Worm (Caenorhabditis elegans) whole organism, midembryonic: Measurements from ENCODE around the gene F21C10.7.

Experiments used
- T22C8.4 ChIP-seq: fragments of 200-800 bp; sonication (Bioruptor generic); IDR thresholded peaks from 2 replicates; pipeline ENCODE4 v1.3.6; 2022; ENCODE audit warnings: missing genetic modification characterization, missing compliant biosample characterization
- cog-1 ChIP-seq: sonication (generic microtip); optimal IDR thresholded peaks from 2 replicates; lab custom pipeline; 2016; ENCODE audit warnings: missing genetic modification characterization, missing compliant biosample characterization
- flt-1 ChIP-seq: fragments of 200-800 bp; sonication (Bioruptor generic); IDR thresholded peaks from 2 replicates; pipeline ENCODE4 v1.3.6; 2022; ENCODE audit warnings: missing genetic modification characterization, missing compliant biosample characterization
- klf-2 ChIP-seq: fragments of 200-800 bp; sonication (Bioruptor generic); conservative IDR thresholded peaks from 2 replicates; pipeline ENCODE4 v1.3.6; 2022; ENCODE audit warnings: missing genetic modification reagents, missing genetic modification characterization, missing compliant biosample characterization
- med-1 ChIP-seq: sonication (generic microtip); optimal IDR thresholded peaks from 2 replicates; lab custom pipeline; 2017; ENCODE audit warnings: missing genetic modification characterization, mild to moderate bottlenecking, missing compliant biosample characterization, antibody characterized with exemption, missing genetic modification reagents; ENCODE audit not compliant: insufficient read depth
- ref-1 ChIP-seq: fragments of 200-800 bp; sonication (Bioruptor generic); conservative IDR thresholded peaks from 2 replicates; pipeline ENCODE4 v1.3.6; 2022; ENCODE audit warnings: missing genetic modification reagents, missing genetic modification characterization, missing compliant biosample characterization
- tab-1 ChIP-seq: fragments of 200-800 bp; sonication (Bioruptor generic); IDR thresholded peaks from 2 replicates; pipeline ENCODE4 v1.3.6; 2022; ENCODE audit warnings: missing genetic modification characterization, missing compliant biosample characterization
- ztf-23 ChIP-seq: fragments of 200-800 bp; sonication (Bioruptor generic); IDR thresholded peaks from 2 replicates; pipeline ENCODE4 v1.3.6; 2022; ENCODE audit warnings: missing genetic modification reagents, missing genetic modification characterization, missing compliant biosample characterization
- ztf-29 ChIP-seq: fragments of 200-800 bp; sonication (Bioruptor generic); IDR thresholded peaks from 2 replicates; pipeline ENCODE4 v1.3.6; 2022; ENCODE audit warnings: missing genetic modification reagents, missing genetic modification characterization, missing compliant biosample characterization

The F21C10.7 gene

DNA sequence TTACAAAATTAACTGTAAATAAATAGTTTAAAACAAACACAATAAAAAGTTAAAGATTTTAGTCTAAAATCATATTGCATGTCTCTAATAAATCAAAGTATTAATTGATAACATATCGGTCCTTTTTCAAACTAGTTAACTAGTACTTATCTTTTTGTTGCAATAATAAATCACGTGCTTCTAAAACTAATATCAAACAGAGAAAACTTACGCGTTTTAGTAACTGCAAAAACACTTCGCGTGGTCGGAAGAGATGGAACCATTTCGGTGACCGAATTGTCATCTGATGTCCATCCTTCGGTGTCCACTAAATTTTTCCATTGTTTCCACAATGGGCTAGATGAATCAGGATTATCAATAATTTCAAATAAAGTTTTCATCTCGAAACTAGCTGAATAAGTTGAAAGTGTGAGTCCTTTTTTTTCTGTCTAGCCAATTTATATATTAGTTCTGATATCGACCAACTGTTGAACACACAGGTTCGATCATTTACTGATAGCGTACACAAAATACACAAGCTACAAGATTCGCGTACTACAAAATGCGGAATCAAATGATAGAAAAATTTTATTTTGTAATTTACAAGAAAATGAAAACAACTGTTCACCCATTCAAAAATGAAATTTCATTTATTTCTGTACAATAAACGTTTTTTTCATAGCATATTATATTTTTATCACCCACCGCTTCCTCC is 14.1 kb upstream of the F21C10.7 start, which contains the start of gene F21C10.9:
Gene F21C10.9, minus strand, starts transcription at position 417 of the 694 bp plus-strand sequence.
- TF ChIP-seq ztf-29 (GFP tag; lab: Robert Waterston, UW) (no peak), tab-1 (GFP tag; lab: Robert Waterston, UW) (no peak), ztf-23 (GFP tag; lab: Robert Waterston, UW) (no peak), flt-1 (GFP tag; lab: Robert Waterston, UW) (no peak), klf-2 (no peak), ref-1 (GFP tag; lab: Robert Waterston, UW) (no peak), med-1 (GFP tag; lab: Kevin White, UChicago) (no peak), cog-1 (tag; lab: Kevin White, UChicago) (no peak), T22C8.4 (GFP tag; lab: Robert Waterston, UW) (no peak)

ce11 chrV:9101062-9101461 is 11.5 kb upstream of the F21C10.7 start, which contains the start of gene frpr-6:
TSS of gene frpr-6 (minus strand) at chrV:9101162.
- TF ChIP-seq med-1 (GFP tag; lab: Kevin White, UChicago), result no peak
- no peak for TF ChIP-seq ztf-23 (GFP tag; lab: Robert Waterston, UW)
- no peak for TF ChIP-seq T22C8.4 (GFP tag; lab: Robert Waterston, UW)
- no peak for TF ChIP-seq cog-1 (tag; lab: Kevin White, UChicago)
- TF ChIP-seq ztf-29 (GFP tag; lab: Robert Waterston, UW), result no peak
- no peak for TF ChIP-seq ref-1 (GFP tag; lab: Robert Waterston, UW)
- no peak for TF ChIP-seq flt-1 (GFP tag; lab: Robert Waterston, UW)
- no peak for TF ChIP-seq tab-1 (GFP tag; lab: Robert Waterston, UW)
- TF ChIP-seq klf-2, result no peak

- TF ChIP-seq tab-1 (GFP tag; lab: Robert Waterston, UW) (no peak), ztf-29 (GFP tag; lab: Robert Waterston, UW) (no peak), ztf-23 (GFP tag; lab: Robert Waterston, UW) (no peak), T22C8.4 (GFP tag; lab: Robert Waterston, UW) (no peak), ref-1 (GFP tag; lab: Robert Waterston, UW) (no peak), med-1 (GFP tag; lab: Kevin White, UChicago) (no peak), klf-2 (no peak), cog-1 (tag; lab: Kevin White, UChicago) (no peak), flt-1 (GFP tag; lab: Robert Waterston, UW) (no peak)
Observed at ce11 chrV:9108219-9108618, 4.3 kb upstream of the F21C10.7 start, which contains the start of gene F21C10.18. TSS of gene F21C10.18 (plus strand) at chrV:9108519.

- TF ChIP-seq tab-1 (GFP tag; lab: Robert Waterston, UW) (no peak), ref-1 (GFP tag; lab: Robert Waterston, UW) (no peak)
Observed at ce11 chrV:9109281-9109680, 3.3 kb upstream of the F21C10.7 start, which contains the start of gene pqn-31. TSS of gene pqn-31 (plus strand) at chrV:9109581.

- TF ChIP-seq klf-2, result no peak
- TF ChIP-seq ztf-29 (GFP tag; lab: Robert Waterston, UW), result no peak
- no peak for TF ChIP-seq cog-1 (tag; lab: Kevin White, UChicago)
- no peak for TF ChIP-seq tab-1 (GFP tag; lab: Robert Waterston, UW)
- TF ChIP-seq med-1 (GFP tag; lab: Kevin White, UChicago), result no peak
- no peak for TF ChIP-seq ref-1 (GFP tag; lab: Robert Waterston, UW)
- no peak for TF ChIP-seq ztf-23 (GFP tag; lab: Robert Waterston, UW)
- no peak for TF ChIP-seq T22C8.4 (GFP tag; lab: Robert Waterston, UW)
- no peak for TF ChIP-seq flt-1 (GFP tag; lab: Robert Waterston, UW)
Observed at ce11 chrV:9111957-9112356, 610 bp upstream of the F21C10.7 start.

DNA sequence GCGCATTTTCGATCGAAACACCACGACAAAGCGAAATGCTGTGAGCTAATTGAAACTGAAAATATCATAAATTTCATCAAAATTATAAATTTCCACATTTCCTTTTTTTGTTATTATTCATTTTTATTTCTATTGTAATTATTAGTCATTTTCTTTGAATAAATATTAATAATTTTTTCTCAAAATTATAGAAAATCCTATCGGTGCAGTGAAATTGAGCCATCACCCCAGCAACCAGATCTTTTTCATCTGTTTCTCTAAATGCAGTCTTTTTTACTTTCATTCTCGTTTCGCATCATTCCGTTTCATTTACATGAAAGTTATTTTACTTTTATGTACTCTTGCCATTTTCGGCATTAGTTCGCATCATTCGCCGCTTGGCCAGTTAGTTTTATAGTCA is 9.4 kb downstream of the F21C10.7 start, which contains the start of gene F21C10.13:
Gene F21C10.13, plus strand, starts transcription at position 301 of the 400 bp plus-strand sequence.
- TF ChIP-seq med-1 (GFP tag; lab: Kevin White, UChicago) (no peak), T22C8.4 (GFP tag; lab: Robert Waterston, UW) (no peak), ref-1 (GFP tag; lab: Robert Waterston, UW) (no peak), ztf-23 (GFP tag; lab: Robert Waterston, UW) (no peak), tab-1 (GFP tag; lab: Robert Waterston, UW) (no peak), klf-2 (no peak), cog-1 (tag; lab: Kevin White, UChicago) (no peak)

ce11 chrV:9123186-9123585 is 10.6 kb downstream of the F21C10.7 start, which contains the start of gene F21C10.11:
TSS of gene F21C10.11 (plus strand) at chrV:9123486.
- TF ChIP-seq med-1 (GFP tag; lab: Kevin White, UChicago), result no peak
- no peak for TF ChIP-seq ztf-29 (GFP tag; lab: Robert Waterston, UW)
- TF ChIP-seq klf-2, result no peak
- no peak for TF ChIP-seq ztf-23 (GFP tag; lab: Robert Waterston, UW)
- TF ChIP-seq cog-1 (tag; lab: Kevin White, UChicago), result no peak
- no peak for TF ChIP-seq ref-1 (GFP tag; lab: Robert Waterston, UW)
- TF ChIP-seq tab-1 (GFP tag; lab: Robert Waterston, UW), result no peak
- TF ChIP-seq flt-1 (GFP tag; lab: Robert Waterston, UW), result no peak
- TF ChIP-seq T22C8.4 (GFP tag; lab: Robert Waterston, UW), result no peak

DNA sequence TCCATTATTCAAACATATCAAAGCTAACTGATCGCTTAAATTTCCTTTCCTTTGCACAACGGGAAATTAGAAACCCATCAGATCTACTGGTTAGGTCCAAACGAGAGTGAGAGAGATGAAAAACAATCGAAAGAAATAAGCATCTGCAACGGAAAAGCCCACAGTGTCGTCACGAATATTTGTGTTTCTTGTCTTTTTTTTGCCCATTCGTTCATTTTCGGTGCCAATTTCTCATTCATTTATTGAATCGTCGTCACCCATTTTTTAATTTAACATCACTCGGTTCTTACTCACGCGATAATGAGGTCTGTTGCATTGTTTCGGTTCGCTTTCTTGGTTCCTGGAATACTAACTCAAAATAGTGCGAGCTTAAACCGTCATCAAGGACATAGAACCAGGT is 11.6 kb downstream of the F21C10.7 start, which contains the start of gene F21C10.6:
Gene F21C10.6, plus strand, starts transcription at position 301 of the 400 bp plus-strand sequence.
- TF ChIP-seq med-1 (GFP tag; lab: Kevin White, UChicago) (no peak), tab-1 (GFP tag; lab: Robert Waterston, UW) (no peak), T22C8.4 (GFP tag; lab: Robert Waterston, UW) (no peak), ref-1 (GFP tag; lab: Robert Waterston, UW) (no peak), cog-1 (tag; lab: Kevin White, UChicago) (no peak)

ce11 chrV:9125345-9125744 is 12.8 kb downstream of the F21C10.7 start, which contains the start of gene F21C10.5:
TSS of gene F21C10.5 (plus strand) at chrV:9125645.
- TF ChIP-seq tab-1 (GFP tag; lab: Robert Waterston, UW), result no peak
- TF ChIP-seq T22C8.4 (GFP tag; lab: Robert Waterston, UW), result no peak
- TF ChIP-seq med-1 (GFP tag; lab: Kevin White, UChicago), result no peak
- no peak for TF ChIP-seq ztf-23 (GFP tag; lab: Robert Waterston, UW)
- no peak for TF ChIP-seq klf-2
- no peak for TF ChIP-seq ref-1 (GFP tag; lab: Robert Waterston, UW)
- no peak for TF ChIP-seq ztf-29 (GFP tag; lab: Robert Waterston, UW)
- TF ChIP-seq flt-1 (GFP tag; lab: Robert Waterston, UW), result no peak
- no peak for TF ChIP-seq cog-1 (tag; lab: Kevin White, UChicago)
